Worm (Caenorhabditis elegans): ENCODE measurements around the gene sgt-1.

ce11 chrII:4941541-4942206 is 38.1 kb upstream of the sgt-1 start, which contains the start of gene ZK546.19:
- TF ChIP-seq blmp-1 (tag; optimal IDR thresholded peaks at IDR 0.05) (no peak), snpc-4 (tag; optimal IDR thresholded peaks at IDR 0.05) (no peak)
